Fruit fly (Drosophila melanogaster): ENCODE results near the gene bab2.

Gene bab2

DNA sequence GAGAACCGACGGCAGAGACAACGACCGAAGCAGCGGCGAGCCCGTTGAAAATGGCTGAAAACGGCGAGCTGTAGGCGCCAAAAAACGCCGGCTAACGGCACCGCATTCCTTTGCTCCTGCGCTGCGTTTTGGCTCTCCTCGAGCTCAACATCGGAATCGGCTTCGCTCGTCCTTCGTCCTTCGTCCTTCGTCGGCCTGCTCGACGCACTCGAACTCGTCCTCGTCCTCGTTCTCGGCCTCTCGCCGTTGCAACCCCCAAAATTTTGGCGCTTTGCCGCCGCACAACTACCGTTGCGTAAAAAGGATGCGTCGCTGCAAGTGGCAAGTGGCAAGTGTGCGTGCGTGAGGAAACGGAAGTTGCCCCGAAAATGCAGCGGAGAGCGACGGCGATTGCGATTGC lies 75.6 kb downstream of the bab2 start:
- TF ChIP-seq ss (GFP tag; optimal IDR thresholded peaks at IDR 0.05) (no peak), Eip93F (GFP tag; optimal IDR thresholded peaks at IDR 0.05) (no peak), CG11762 (GFP tag; optimal IDR thresholded peaks at IDR 0.05; ENCODE audit: insufficient read depth) (no peak), CG11902 (GFP tag; optimal IDR thresholded peaks at IDR 0.05) (no peak), CG8319 (GFP tag; optimal IDR thresholded peaks at IDR 0.05) (no peak)

- TF ChIP-seq OdsH (GFP tag; optimal IDR thresholded peaks at IDR 0.05) (no peak), vri (GFP tag; optimal IDR thresholded peaks at IDR 0.05) (no peak), Eip78C (GFP tag) (peak; percentile 22)
Measured at dm6 chr3L:1100660-1101139, 76.4 kb downstream of the bab2 start, which contains the start of gene bab1. TSS of gene bab1 (minus strand) at chr3L:1101089.

DNA sequence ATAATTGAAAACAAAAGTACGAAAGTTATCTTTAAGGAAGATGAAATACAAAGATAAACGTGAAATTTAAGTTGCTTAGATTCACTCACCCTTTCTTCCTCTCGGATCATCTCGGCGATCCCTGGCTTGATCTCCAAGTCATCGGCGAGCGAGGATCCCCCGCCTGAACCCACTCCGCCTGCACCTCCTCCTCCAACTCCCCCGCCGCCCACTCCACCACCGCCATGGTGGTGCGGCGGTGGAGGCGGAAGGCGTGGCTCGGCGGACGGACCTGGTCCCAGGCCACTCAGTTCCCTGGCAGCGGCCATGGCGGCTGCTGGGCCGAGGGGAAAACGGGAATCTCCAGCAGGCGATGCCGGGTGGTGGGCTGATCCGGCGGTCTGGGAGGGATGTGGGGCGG lies 78.1 kb downstream of the bab2 start:
- TF ChIP-seq CG10669 (GFP tag; optimal IDR thresholded peaks at IDR 0.05) = no peak
- no peak for TF ChIP-seq Sox15 (GFP tag; optimal IDR thresholded peaks at IDR 0.05)
- no peak for TF ChIP-seq dsx (GFP tag; optimal IDR thresholded peaks at IDR 0.05; ENCODE audit: poor library complexity, severe bottlenecking)
- no peak for TF ChIP-seq Ets21C (GFP tag; optimal IDR thresholded peaks at IDR 0.05)
- no peak for TF ChIP-seq CG1621 (tag; optimal IDR thresholded peaks at IDR 0.05)
- no peak for TF ChIP-seq achi (GFP tag; optimal IDR thresholded peaks at IDR 0.05)

dm6 chr3L:1098567-1098981 lies 78.5 kb downstream of the bab2 start:
- TF ChIP-seq dsx (GFP tag; optimal IDR thresholded peaks at IDR 0.05; ENCODE audit: poor library complexity, severe bottlenecking) = peak; percentile 28
- TF ChIP-seq CG15336 (GFP tag; IDR thresholded peaks at IDR 0.05) = peak; percentile 16; the same call in 1 of the 2 replicates
- no peak for TF ChIP-seq topi (GFP tag; optimal IDR thresholded peaks at IDR 0.05)
- peak; percentile 71 for TF ChIP-seq Eip78C (GFP tag)
- TF ChIP-seq CG8319 (GFP tag; optimal IDR thresholded peaks at IDR 0.05) = no peak
- TF ChIP-seq vri (GFP tag; optimal IDR thresholded peaks at IDR 0.05) = peak; percentile 18
- peak; percentile 75; the same call in 2 of the 3 replicates for TF ChIP-seq CG6163 (GFP tag; IDR thresholded peaks at IDR 0.05)
- no peak for TF ChIP-seq dac (GFP tag; optimal IDR thresholded peaks at IDR 0.05)
- peak; percentile 21 for TF ChIP-seq CG6854 (GFP tag; optimal IDR thresholded peaks at IDR 0.05)
- peak; percentile 12 for TF ChIP-seq CG3919 (GFP tag; optimal IDR thresholded peaks at IDR 0.05)
- TF ChIP-seq net (GFP tag; optimal IDR thresholded peaks at IDR 0.05) = no peak
- peak; percentile 63 for TF ChIP-seq CG1621 (tag; optimal IDR thresholded peaks at IDR 0.05)
- peak; percentile 68 for TF ChIP-seq svp (GFP tag)
- no peak for TF ChIP-seq Hr38 (GFP tag; optimal IDR thresholded peaks at IDR 0.05)
- TF ChIP-seq Sox14 (GFP tag; optimal IDR thresholded peaks at IDR 0.05) = peak; percentile 11
- TF ChIP-seq fkh (GFP tag; optimal IDR thresholded peaks at IDR 0.05) = peak; percentile 43

DNA sequence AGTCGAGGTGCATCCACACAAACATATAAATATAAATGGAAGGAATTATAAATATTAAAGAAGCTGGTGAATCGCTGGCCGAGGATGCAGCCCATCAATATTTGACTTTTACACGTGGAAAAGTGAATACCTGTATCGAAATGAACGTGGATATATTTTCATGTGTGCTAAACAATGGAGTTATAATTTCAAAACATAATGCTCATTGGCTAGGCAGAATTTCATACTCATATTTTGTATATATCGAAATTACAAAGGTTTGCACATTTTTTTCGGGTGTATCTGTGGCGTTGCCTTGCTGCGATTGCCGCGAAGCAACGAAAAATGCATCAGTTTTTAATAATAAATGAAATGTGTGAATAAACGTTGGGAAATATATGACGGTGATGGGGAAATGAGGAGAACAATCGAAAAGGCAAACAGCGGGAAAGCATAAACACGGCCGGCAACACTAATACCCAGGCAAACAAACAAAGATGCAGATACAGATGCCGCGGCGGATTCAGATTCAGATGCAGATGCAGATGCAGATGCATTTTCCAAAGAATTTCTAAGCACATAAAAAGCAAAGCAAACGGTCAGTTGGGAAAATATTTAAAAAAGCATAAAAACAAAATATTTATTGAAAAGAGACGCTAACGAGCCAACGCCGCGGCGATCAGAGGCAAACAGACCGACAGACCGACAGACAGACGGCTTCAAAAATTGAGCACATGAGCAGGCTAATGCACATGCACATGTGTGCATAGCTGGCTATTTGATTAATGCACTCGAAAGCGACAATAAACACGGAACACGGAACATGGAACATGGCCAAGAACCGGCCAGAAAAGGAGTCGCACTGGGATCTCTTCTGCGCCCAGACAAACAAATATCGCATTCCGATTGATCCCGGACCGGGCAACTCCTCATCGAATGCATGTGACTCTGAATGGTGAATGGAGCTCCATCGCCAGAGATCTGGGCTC lies 79.8 kb downstream of the bab2 start:
- TF ChIP-seq acj6 (GFP tag; optimal IDR thresholded peaks at IDR 0.05) (peak; percentile 71), OdsH (GFP tag; optimal IDR thresholded peaks at IDR 0.05) (peak; percentile 67), Blimp-1 (GFP tag; optimal IDR thresholded peaks at IDR 0.05) (peak; percentile 33), CG11294 (GFP tag; IDR thresholded peaks at IDR 0.05) (no peak), vri (GFP tag; optimal IDR thresholded peaks at IDR 0.05) (peak; percentile 70), Eip78C (GFP tag) (peak; percentile 94), CG1621 (tag; optimal IDR thresholded peaks at IDR 0.05) (peak; percentile 34), CG6854 (GFP tag; optimal IDR thresholded peaks at IDR 0.05) (peak; percentile 51), ss (GFP tag; optimal IDR thresholded peaks at IDR 0.05) (peak; percentile 56 to 67), dac (GFP tag; optimal IDR thresholded peaks at IDR 0.05) (no peak), CG9139 (GFP tag; optimal IDR thresholded peaks at IDR 0.05) (peak; percentile 35), cyc (GFP tag; optimal IDR thresholded peaks at IDR 0.05) (peak; percentile 86), Hr39 (GFP tag; optimal IDR thresholded peaks at IDR 0.05) (peak; percentile 88), CG31627 (GFP tag; optimal IDR thresholded peaks at IDR 0.05) (peak; percentile 82), Met (GFP tag; optimal IDR thresholded peaks at IDR 0.05) (peak; percentile 85), CG3919 (GFP tag; optimal IDR thresholded peaks at IDR 0.05) (peak; percentile 76), CG6276 (GFP tag; optimal IDR thresholded peaks at IDR 0.05) (peak; percentile 18), CG6808 (GFP tag; optimal IDR thresholded peaks at IDR 0.05) (peak; percentile 38), CG4318 (GFP tag; optimal IDR thresholded peaks at IDR 0.05) (no peak), CG34406 (GFP tag; optimal IDR thresholded peaks at IDR 0.05) (peak; percentile 65), achi (GFP tag; optimal IDR thresholded peaks at IDR 0.05) (peak; percentile 50), net (GFP tag; optimal IDR thresholded peaks at IDR 0.05) (peak; percentile 46), Hr4 (GFP tag; optimal IDR thresholded peaks at IDR 0.05) (peak; percentile 3), Eip75B (GFP tag; optimal IDR thresholded peaks at IDR 0.05) (peak; percentile 70), eg (GFP tag; IDR thresholded peaks at IDR 0.05) (peak; percentile 47; the same call in 1 of the 3 replicates)
